Worm (Caenorhabditis elegans) whole organism, late embryonic: ENCODE results near the gene T01B6.1.

Experiments used
- Y22D7AL.16 ChIP-seq: sonication (generic microtip); optimal IDR thresholded peaks from 2 replicates; lab custom pipeline; 2016; ENCODE audit warnings: missing genetic modification characterization, missing compliant biosample characterization
- ceh-18 ChIP-seq: sonication (generic microtip); optimal IDR thresholded peaks from 2 replicates; lab custom pipeline; 2016; ENCODE audit warnings: missing genetic modification characterization, missing compliant biosample characterization
- ceh-19 ChIP-seq: fragments of 200-800 bp; sonication (Bioruptor generic); optimal IDR thresholded peaks from 2 replicates; lab custom pipeline; 2018; ENCODE audit warnings: mild to moderate bottlenecking, missing genetic modification characterization, missing compliant biosample characterization
- dve-1 ChIP-seq: sonication (generic microtip); optimal IDR thresholded peaks from 2 replicates; lab custom pipeline; 2017; ENCODE audit warnings: antibody characterized with exemption, mild to moderate bottlenecking, missing genetic modification characterization, missing compliant biosample characterization
- hlh-15 ChIP-seq: sonication (generic microtip); optimal IDR thresholded peaks from 2 replicates; lab custom pipeline; 2016; ENCODE audit warnings: missing genetic modification characterization, missing compliant biosample characterization
- lim-6 ChIP-seq: sonication (generic microtip); optimal IDR thresholded peaks from 2 replicates; lab custom pipeline; 2016; ENCODE audit warnings: missing genetic modification characterization, missing compliant biosample characterization
- lin-11 ChIP-seq: fragments of 200-800 bp; sonication (Bioruptor generic); optimal IDR thresholded peaks from 2 replicates; lab custom pipeline; 2018; ENCODE audit warnings: mild to moderate bottlenecking, missing genetic modification characterization, missing compliant biosample characterization
- nfya-1 ChIP-seq: sonication (generic microtip); optimal IDR thresholded peaks from 2 replicates; lab custom pipeline; 2017; ENCODE audit warnings: missing genetic modification characterization, mild to moderate bottlenecking, missing compliant biosample characterization, antibody characterized with exemption, moderate library complexity
- nhr-11 ChIP-seq: fragments of 150-350 bp; optimal IDR thresholded peaks from 2 replicates; lab custom pipeline; 2014; ENCODE audit warnings: missing biosample characterization, missing genetic modification characterization
- pha-4 ChIP-seq: fragments of 150-350 bp; optimal IDR thresholded peaks from 2 replicates; lab custom pipeline; 2018; ENCODE audit warnings: missing biosample characterization, missing genetic modification reagents, missing genetic modification characterization
- syd-9 ChIP-seq: sonication (generic microtip); optimal IDR thresholded peaks from 2 replicates; lab custom pipeline; 2016; ENCODE audit warnings: mild to moderate bottlenecking, missing genetic modification characterization, moderate library complexity, missing compliant biosample characterization
- tbx-2 ChIP-seq: sonication (generic microtip); optimal IDR thresholded peaks from 2 replicates; lab custom pipeline; 2016; ENCODE audit warnings: missing genetic modification characterization, missing compliant biosample characterization
- tbx-7 ChIP-seq: sonication (generic microtip); optimal IDR thresholded peaks from 2 replicates; lab custom pipeline; 2016; ENCODE audit warnings: missing genotype, missing genetic modification characterization, missing compliant biosample characterization

DNA sequence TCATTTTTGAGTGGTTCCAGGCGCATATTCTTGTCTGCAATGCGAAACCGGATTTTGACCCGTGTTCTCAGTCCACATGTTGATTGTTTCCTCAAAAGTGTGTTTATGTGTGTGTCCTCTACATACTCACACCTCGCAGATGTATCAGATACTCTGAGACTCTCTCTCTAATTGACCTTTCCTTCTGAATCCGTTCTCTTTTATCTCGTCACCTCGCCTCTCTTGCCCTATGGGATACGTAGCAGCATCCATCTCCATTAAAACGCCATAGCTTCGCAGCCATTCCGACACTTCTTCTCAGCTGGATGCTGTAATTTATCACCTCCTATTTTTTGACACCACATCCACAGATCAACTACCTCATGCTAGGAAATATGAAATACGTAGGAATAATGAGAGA lies 5.0 kb upstream of the T01B6.1 start:
- no peak for TF ChIP-seq syd-9 (tag; lab: Kevin White, UChicago)
- no peak for TF ChIP-seq ceh-18
- TF ChIP-seq dve-1 = no peak
- TF ChIP-seq ceh-19 = no peak
- TF ChIP-seq hlh-15 (tag; lab: Kevin White, UChicago) = no peak
- TF ChIP-seq lin-11 (tag; lab: Kevin White, UChicago) = no peak
- TF ChIP-seq tbx-2 (tag; lab: Kevin White, UChicago) = no peak
- no peak for TF ChIP-seq pha-4 (tag; lab: Kevin White, UChicago)
- TF ChIP-seq nhr-11 (tag; lab: Kevin White, UChicago) = no peak
- TF ChIP-seq tbx-7 (tag; lab: Kevin White, UChicago) = no peak
- TF ChIP-seq Y22D7AL.16 (tag; lab: Kevin White, UChicago) = no peak
- no peak for TF ChIP-seq nfya-1 (tag; lab: Kevin White, UChicago)
- no peak for TF ChIP-seq lim-6
